Fruit fly (Drosophila melanogaster): ENCODE measurements around the gene CG32069.

The CG32069 gene

dm6 chr3L:11070372-11070854 is 8.0 kb upstream of the CG32069 start, which contains the start of gene Mocs1 (continued):
- TF ChIP-seq CG11560 (tag; IDR thresholded peaks at IDR 0.05) (no peak), p53 (GFP tag; optimal IDR thresholded peaks at IDR 0.05) (no peak), CG13775 (GFP tag; optimal IDR thresholded peaks at IDR 0.05) (no peak), CG34376 (GFP tag; optimal IDR thresholded peaks at IDR 0.05) (peak; percentile 65), Nf-YC (tag; optimal IDR thresholded peaks at IDR 0.05) (peak; percentile 38), CG17802 (tag; optimal IDR thresholded peaks at IDR 0.05) (no peak), B-H2 (GFP tag; optimal IDR thresholded peaks at IDR 0.05) (peak; percentile 36), stwl (tag; optimal IDR thresholded peaks at IDR 0.05) (no peak), CG32532 (GFP tag; IDR thresholded peaks at IDR 0.05) (peak; percentile 53), amos (GFP tag; IDR thresholded peaks at IDR 0.05; ENCODE audit: partially characterized antibody) (peak; percentile 37; the same call in 1 of the 2 replicates), sug (tag; optimal IDR thresholded peaks at IDR 0.05) (peak; percentile 99), CG2678 (tag; optimal IDR thresholded peaks at IDR 0.05) (peak; percentile 7), tna (GFP tag; IDR thresholded peaks at IDR 0.05; ENCODE audit: partially characterized antibody) (peak; percentile 11; the same call in 1 of the 2 replicates), zen (tag; optimal IDR thresholded peaks at IDR 0.05) (no peak), br (optimal IDR thresholded peaks at IDR 0.05) (no peak), CG1602 (GFP tag; optimal IDR thresholded peaks at IDR 0.05) (no peak), ato (GFP tag; IDR thresholded peaks at IDR 0.05; ENCODE audit: partially characterized antibody) (no peak), D (optimal IDR thresholded peaks at IDR 0.05) (no peak), D (GFP tag; optimal IDR thresholded peaks at IDR 0.05) (no peak), pan (optimal IDR thresholded peaks at IDR 0.05) (no peak), pan (GFP tag; optimal IDR thresholded peaks at IDR 0.05 in 1 of 2, IDR thresholded peaks at IDR 0.05 in 1 of 2) (peak in 1 of 2 experiments; percentile 14), croc (GFP tag; conservative IDR thresholded peaks at IDR 0.05) (no peak), Jarid2 (GFP tag; optimal IDR thresholded peaks at IDR 0.05) (peak; percentile 57), CG42726 (GFP tag; IDR thresholded peaks at IDR 0.05; ENCODE audit: partially characterized antibody) (peak; percentile 26; the same call in 1 of the 2 replicates), Trl (optimal IDR thresholded peaks at IDR 0.05) (peak in 1 of 2 experiments; percentile 6), Trl (GFP tag; optimal IDR thresholded peaks at IDR 0.05) (no peak), CG13287 (GFP tag; IDR thresholded peaks at IDR 0.05; ENCODE audit: partially characterized antibody) (peak; percentile 49; the same call in 1 of the 2 replicates), D19A (tag; optimal IDR thresholded peaks at IDR 0.05) (no peak), Deaf1 (tag; optimal IDR thresholded peaks at IDR 0.05) (peak; percentile 8), CG13296 (GFP tag; optimal IDR thresholded peaks at IDR 0.05) (peak; percentile 5), Hmr (GFP tag; optimal IDR thresholded peaks at IDR 0.05) (peak; percentile 22), cwo (GFP tag; optimal IDR thresholded peaks at IDR 0.05) (peak; percentile 40), CG17385 (GFP tag; optimal IDR thresholded peaks at IDR 0.05) (no peak), NC2α (GFP tag; optimal IDR thresholded peaks at IDR 0.05) (no peak), CG17359 (tag; optimal IDR thresholded peaks at IDR 0.05) (peak; percentile 2), CG4707 (GFP tag; optimal IDR thresholded peaks at IDR 0.05) (no peak), Adf1 (GFP tag; IDR thresholded peaks at IDR 0.05) (peak; percentile 48), Awh (GFP tag; IDR thresholded peaks at IDR 0.05) (no peak), CG8944 (GFP tag; optimal IDR thresholded peaks at IDR 0.05) (no peak), Hr3 (GFP tag; optimal IDR thresholded peaks at IDR 0.05) (no peak), Lpt (GFP tag; optimal IDR thresholded peaks at IDR 0.05) (no peak), CG7357 (GFP tag; IDR thresholded peaks at IDR 0.05) (no peak), rib (GFP tag; IDR thresholded peaks at IDR 0.05) (peak; percentile 60; the same call in 1 of the 2 replicates), CG9932 (GFP tag; IDR thresholded peaks at IDR 0.05) (peak; percentile 52), ci (GFP tag; IDR thresholded peaks at IDR 0.05) (0 out of 3 replicates have a peak, but pooled peaks have one; percentile 28)
